Fruit fly (Drosophila melanogaster) whole organism, embryonic: ENCODE measurements around the gene Psn.

Experiments used
- Ada2b ChIP-seq: fragments of 200-800 bp; sonication (Bioruptor generic); IDR thresholded peaks from 2 replicates; pipeline ENCODE4 v1.3.6; 2022; ENCODE audit warnings: missing biosample characterization, missing genetic modification characterization
- CG10462 ChIP-seq: fragments of 200-800 bp; sonication (Bioruptor generic); optimal IDR thresholded peaks from 2 replicates; lab custom pipeline; 2016; ENCODE audit warnings: missing biosample characterization, missing genetic modification characterization
- CG10979 ChIP-seq: fragments of 200-800 bp; sonication (Bioruptor generic); optimal IDR thresholded peaks from 2 replicates; lab custom pipeline; 2018; ENCODE audit warnings: missing biosample characterization, mild to moderate bottlenecking, missing genetic modification characterization, moderate library complexity
- CG11456 ChIP-seq: fragments of 200-800 bp; sonication (Bioruptor generic); IDR thresholded peaks from 3 replicates; pipeline ENCODE4 v1.3.6; 2022; ENCODE audit warnings: missing biosample characterization, missing genetic modification characterization
- CG11504 ChIP-seq: fragments of 200-800 bp; sonication (Bioruptor generic); optimal IDR thresholded peaks from 3 replicates; lab custom pipeline; 2019; ENCODE audit warnings: missing biosample characterization, mild to moderate bottlenecking, missing genetic modification characterization, moderate library complexity
- CG11723 ChIP-seq: fragments of 200-800 bp; sonication (Bioruptor generic); optimal IDR thresholded peaks from 2 replicates; lab custom pipeline; 2017; ENCODE audit warnings: missing biosample characterization, mild to moderate bottlenecking, missing genetic modification characterization
- CG13775 ChIP-seq: fragments of 200-800 bp; sonication (Bioruptor generic); optimal IDR thresholded peaks from 3 replicates; lab custom pipeline; 2017; ENCODE audit warnings: missing biosample characterization, mild to moderate bottlenecking, missing genetic modification characterization
- CG14667 ChIP-seq: fragments of 200-800 bp; sonication (Bioruptor generic); IDR thresholded peaks from 2 replicates; pipeline ENCODE4 v1.3.6; 2022; ENCODE audit warnings: missing biosample characterization, missing genetic modification characterization
- CG14710 ChIP-seq: fragments of 200-800 bp; sonication (Bioruptor generic); optimal IDR thresholded peaks from 3 replicates; lab custom pipeline; 2019; ENCODE audit warnings: missing biosample characterization, mild to moderate bottlenecking, missing genetic modification characterization, moderate library complexity
- CG14860 ChIP-seq: fragments of 200-800 bp; sonication (Bioruptor generic); IDR thresholded peaks from 3 replicates; pipeline ENCODE4 v1.3.6; 2022; ENCODE audit warnings: missing biosample characterization, missing genetic modification characterization; ENCODE audit not compliant: partially characterized antibody
- CG15601 ChIP-seq: fragments of 200-800 bp; sonication (Bioruptor generic); optimal IDR thresholded peaks from 3 replicates; lab custom pipeline; 2019; ENCODE audit warnings: missing biosample characterization, mild to moderate bottlenecking, missing genetic modification characterization, moderate library complexity
- CG1602 ChIP-seq: fragments of 200-800 bp; sonication (Bioruptor generic); optimal IDR thresholded peaks from 3 replicates; lab custom pipeline; 2016; ENCODE audit warnings: missing biosample characterization, missing genetic modification characterization
- CG17829 ChIP-seq: fragments of 200-800 bp; optimal IDR thresholded peaks from 2 replicates; lab custom pipeline; 2019; ENCODE audit warnings: missing biosample characterization, mild to moderate bottlenecking, missing genetic modification characterization, moderate library complexity
- CG17912 ChIP-seq: fragments of 200-800 bp; sonication (Bioruptor generic); optimal IDR thresholded peaks from 2 replicates; lab custom pipeline; 2018; ENCODE audit warnings: missing biosample characterization, mild to moderate bottlenecking, missing genetic modification characterization
- CG30020 ChIP-seq: fragments of 200-800 bp; optimal IDR thresholded peaks from 2 replicates; lab custom pipeline; 2019; ENCODE audit warnings: missing biosample characterization, mild to moderate bottlenecking, missing genetic modification characterization, moderate library complexity
- CG31365 ChIP-seq: fragments of 200-800 bp; sonication (Bioruptor generic); optimal IDR thresholded peaks from 2 replicates; lab custom pipeline; 2018; ENCODE audit warnings: missing biosample characterization, mild to moderate bottlenecking, missing genetic modification characterization
- CG32772 ChIP-seq: fragments of 200-800 bp; sonication (Bioruptor generic); IDR thresholded peaks from 2 replicates; pipeline ENCODE4 v1.3.6; 2022; ENCODE audit warnings: missing biosample characterization, missing genetic modification characterization
- CG33213 ChIP-seq: fragments of 200-800 bp; sonication (Bioruptor generic); optimal IDR thresholded peaks from 3 replicates; lab custom pipeline; 2016; ENCODE audit warnings: missing biosample characterization, missing genetic modification characterization
- CG4820 ChIP-seq: fragments of 200-800 bp; sonication (Bioruptor generic); optimal IDR thresholded peaks from 3 replicates; lab custom pipeline; 2016; ENCODE audit warnings: missing biosample characterization, missing genetic modification characterization
- CG4854 ChIP-seq: fragments of 200-800 bp; sonication (Bioruptor generic); optimal IDR thresholded peaks from 2 replicates; lab custom pipeline; 2016; ENCODE audit warnings: missing biosample characterization, missing genetic modification characterization, inconsistent platforms
- CG7271 ChIP-seq: fragments of 200-800 bp; sonication (Bioruptor generic); optimal IDR thresholded peaks from 2 replicates; lab custom pipeline; 2018; ENCODE audit warnings: missing biosample characterization, mild to moderate bottlenecking, missing genetic modification characterization, moderate library complexity
- CG7839 ChIP-seq: fragments of 200-800 bp; sonication (Bioruptor generic); optimal IDR thresholded peaks from 3 replicates; lab custom pipeline; 2018; ENCODE audit warnings: missing biosample characterization, mild to moderate bottlenecking, missing genetic modification characterization, moderate library complexity
- CG8388 ChIP-seq: fragments of 200-800 bp; sonication (Bioruptor generic); optimal IDR thresholded peaks from 2 replicates; lab custom pipeline; 2019; ENCODE audit warnings: missing biosample characterization, mild to moderate bottlenecking, missing genetic modification characterization, moderate library complexity
- Hey ChIP-seq: fragments of 200-800 bp; sonication (Bioruptor generic); optimal IDR thresholded peaks from 3 replicates; lab custom pipeline; 2018; ENCODE audit warnings: missing biosample characterization, mild to moderate bottlenecking, missing genetic modification characterization
- MTF-1 ChIP-seq: fragments of 200-800 bp; sonication (Bioruptor generic); optimal IDR thresholded peaks from 2 replicates; lab custom pipeline; 2018; ENCODE audit warnings: missing biosample characterization, mild to moderate bottlenecking, missing genetic modification characterization, borderline replicate concordance
- NFAT ChIP-seq: fragments of 200-800 bp; sonication (Bioruptor generic); IDR thresholded peaks from 2 replicates; pipeline ENCODE4 v1.3.6; 2022; ENCODE audit warnings: missing biosample characterization, missing genetic modification characterization
- Neu2 ChIP-seq: fragments of 200-800 bp; sonication (Bioruptor generic); optimal IDR thresholded peaks from 3 replicates; lab custom pipeline; 2016; ENCODE audit warnings: missing biosample characterization, missing genetic modification characterization, borderline replicate concordance
- Six4 ChIP-seq: fragments of 200-800 bp; sonication (Bioruptor generic); optimal IDR thresholded peaks from 2 replicates; lab custom pipeline; 2016; ENCODE audit warnings: missing biosample characterization, missing genetic modification characterization
- Vsx1 ChIP-seq: fragments of 200-800 bp; sonication (Bioruptor generic); optimal IDR thresholded peaks from 2 replicates; lab custom pipeline; 2017; ENCODE audit warnings: missing biosample characterization, mild to moderate bottlenecking, missing genetic modification characterization, missing genetic modification reagents
- YL-1 ChIP-seq: fragments of 200-800 bp; sonication (Bioruptor generic); optimal IDR thresholded peaks from 3 replicates; lab custom pipeline; 2017; ENCODE audit warnings: missing biosample characterization, mild to moderate bottlenecking, missing genetic modification characterization
- ara ChIP-seq: fragments of 200-800 bp; sonication (Bioruptor generic); IDR thresholded peaks from 2 replicates; pipeline ENCODE4 v1.3.6; 2022; ENCODE audit warnings: missing biosample characterization, missing genetic modification characterization
- btn ChIP-seq: fragments of 200-800 bp; sonication (Bioruptor generic); optimal IDR thresholded peaks from 2 replicates; lab custom pipeline; 2016; ENCODE audit warnings: missing biosample characterization, missing genetic modification characterization
- chm ChIP-seq: fragments of 200-800 bp; sonication (Bioruptor generic); IDR thresholded peaks from 2 replicates; pipeline ENCODE4 v1.3.6; 2022; ENCODE audit warnings: missing biosample characterization, missing genetic modification characterization
- ci ChIP-seq: fragments of 200-800 bp; sonication (Bioruptor generic); IDR thresholded peaks from 3 replicates; pipeline ENCODE4 v1.3.6; 2022; ENCODE audit warnings: missing biosample characterization, missing genetic modification characterization
- cwo ChIP-seq: fragments of 200-800 bp; sonication (Bioruptor generic); optimal IDR thresholded peaks from 3 replicates; lab custom pipeline; 2017; ENCODE audit warnings: missing biosample characterization, missing genetic modification characterization, mild to moderate bottlenecking, moderate library complexity, missing genetic modification reagents
- dpn ChIP-seq, 2 experiments: fragments of 200-800 bp; sonication (Bioruptor generic); optimal IDR thresholded peaks; 3 replicates each; lab custom pipeline; 2016; ENCODE audit warnings: missing biosample characterization in 2 of 2, missing genetic modification characterization in 2 of 2
- en ChIP-seq: fragments of 200-800 bp; sonication (Bioruptor generic); optimal IDR thresholded peaks from 2 replicates; lab custom pipeline; 2016; ENCODE audit warnings: missing biosample characterization, missing genetic modification characterization
- ewg ChIP-seq: fragments of 200-800 bp; sonication (Bioruptor generic); optimal IDR thresholded peaks from 3 replicates; lab custom pipeline; 2017; ENCODE audit warnings: mild to moderate bottlenecking, missing biosample characterization, missing genetic modification reagents, missing genetic modification characterization
- gfzf ChIP-seq: fragments of 200-800 bp; sonication (Bioruptor generic); optimal IDR thresholded peaks from 2 replicates; lab custom pipeline; 2016; ENCODE audit warnings: missing biosample characterization, mild to moderate bottlenecking, missing genetic modification characterization, moderate library complexity
- kni ChIP-seq: fragments of 200-800 bp; sonication (Bioruptor generic); optimal IDR thresholded peaks from 3 replicates; lab custom pipeline; 2017; ENCODE audit warnings: mild to moderate bottlenecking, missing biosample characterization, missing genetic modification reagents, missing genetic modification characterization
- lbe ChIP-seq: fragments of 200-800 bp; sonication (Bioruptor generic); optimal IDR thresholded peaks from 2 replicates; lab custom pipeline; 2016; ENCODE audit warnings: missing biosample characterization, mild to moderate bottlenecking, missing genetic modification characterization
- nom ChIP-seq: fragments of 200-800 bp; sonication (Bioruptor generic); optimal IDR thresholded peaks from 2 replicates; lab custom pipeline; 2017; ENCODE audit warnings: missing biosample characterization, missing genetic modification characterization, mild to moderate bottlenecking, moderate library complexity, missing genetic modification reagents
- pzg ChIP-seq: fragments of 200-800 bp; sonication (Bioruptor generic); optimal IDR thresholded peaks from 3 replicates; lab custom pipeline; 2018; ENCODE audit warnings: missing biosample characterization, mild to moderate bottlenecking, missing genetic modification characterization, moderate library complexity
- sc ChIP-seq, 3 experiments: fragments of >200 bp in 2 of 3; fragments of 200-800 bp in 1 of 3; sonication (Bioruptor generic) in 1 of 3; optimal IDR thresholded peaks; 2 replicates in 2 of 3; 3 replicates in 1 of 3; lab custom pipeline; 2017; ENCODE audit warnings: mild to moderate bottlenecking in 1 of 3, missing biosample characterization in 1 of 3, missing genetic modification characterization in 1 of 3, missing genetic modification reagents in 1 of 3
- tap ChIP-seq: fragments of 200-800 bp; optimal IDR thresholded peaks from 3 replicates; lab custom pipeline; 2019; ENCODE audit warnings: missing biosample characterization, mild to moderate bottlenecking, missing genetic modification characterization, moderate library complexity
- trem ChIP-seq: fragments of 200-800 bp; optimal IDR thresholded peaks from 3 replicates; lab custom pipeline; 2019; ENCODE audit warnings: missing biosample characterization, mild to moderate bottlenecking, missing genetic modification characterization, moderate library complexity
- vnd ChIP-seq: fragments of 200-800 bp; sonication (Bioruptor generic); IDR thresholded peaks from 3 replicates; pipeline ENCODE4 v1.3.6; 2022; ENCODE audit warnings: missing biosample characterization, missing genetic modification characterization; ENCODE audit not compliant: partially characterized antibody
- zfh1 ChIP-seq: fragments of 200-800 bp; sonication (Bioruptor generic); IDR thresholded peaks from 3 replicates; pipeline ENCODE4 v1.3.6; 2022; ENCODE audit warnings: missing biosample characterization, missing genetic modification characterization

Gene Psn

DNA sequence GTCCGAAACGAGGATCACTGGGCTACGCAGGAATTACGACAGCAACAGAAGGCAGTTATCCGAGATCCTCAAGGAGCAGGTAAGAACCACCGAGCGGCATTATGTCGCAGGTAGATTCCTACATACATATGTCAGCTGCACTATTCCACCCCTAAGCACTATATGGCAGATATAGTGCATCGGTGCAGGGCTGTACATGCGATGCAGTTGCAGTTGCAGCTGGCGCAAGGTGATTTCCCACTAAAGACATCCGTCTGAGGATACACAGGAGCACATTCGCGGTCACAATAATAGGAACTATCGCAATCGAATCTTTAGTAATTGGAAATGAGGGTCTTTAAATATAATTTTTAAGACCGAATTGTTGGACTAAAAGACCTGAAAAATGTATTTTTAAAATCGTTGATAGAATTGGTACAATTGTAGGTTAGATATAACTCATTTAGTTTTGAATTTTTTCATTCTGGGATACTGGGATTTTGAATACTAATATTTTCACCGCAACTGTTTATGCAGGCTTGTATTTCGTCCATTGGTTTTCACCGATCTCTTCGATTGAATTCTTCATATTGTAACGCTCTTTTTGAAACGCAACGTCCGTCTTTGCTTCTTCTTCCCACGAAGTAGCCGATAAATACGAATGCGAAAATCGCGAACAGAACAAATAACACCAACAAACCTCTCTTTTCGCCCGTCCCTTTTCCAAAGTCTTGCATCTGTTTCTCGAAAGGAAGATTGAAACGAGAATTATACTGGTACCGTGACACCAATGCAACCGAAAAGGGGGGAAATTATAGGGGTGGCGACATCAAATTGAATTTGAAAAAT is 29.4 kb upstream of the Psn start (continued):
- no peak for TF ChIP-seq Six4 (GFP tag; lab: Kevin White, UChicago)
- TF ChIP-seq CG7839 (tag; lab: Kevin White, UChicago): peak; percentile 43
- no peak for TF ChIP-seq Ada2b
- TF ChIP-seq CG11456 (GFP tag; lab: Robert Waterston, UW): no peak
- TF ChIP-seq pzg: no peak
- TF ChIP-seq CG30020 (tag; lab: Kevin White, UChicago): no peak
- TF ChIP-seq CG31365 (tag; lab: Kevin White, UChicago): no peak
- peak; percentile 45 for TF ChIP-seq CG13775 (GFP tag; lab: Kevin White, UChicago)
- 0 out of 2 replicates have a peak, but pooled peaks have one; percentile 15 for TF ChIP-seq chm (GFP tag; lab: Robert Waterston, UW)
- TF ChIP-seq nom (GFP tag; lab: Kevin White, UChicago): peak; percentile 80
- no peak for TF ChIP-seq vnd (GFP tag; lab: Robert Waterston, UW)
- TF ChIP-seq CG4820 (GFP tag; lab: Kevin White, UChicago): peak; percentile 30
- no peak for TF ChIP-seq CG10462 (GFP tag; lab: Kevin White, UChicago)
- TF ChIP-seq MTF-1 (GFP tag; lab: Kevin White, UChicago): no peak
- TF ChIP-seq CG1602: no peak
- TF ChIP-seq cwo (GFP tag; lab: Kevin White, UChicago): no peak
- TF ChIP-seq NFAT: no peak
- no peak for TF ChIP-seq sc (optimal IDR thresholded peaks at IDR 0.05; lab: Kevin White, UChicago)
- peak; percentile 50 for TF ChIP-seq sc (GFP tag; optimal IDR thresholded peaks at IDR 0.05; lab: Kevin White, UChicago)
- no peak for TF ChIP-seq ewg
- peak; percentile 79 for TF ChIP-seq kni (GFP tag; lab: Kevin White, UChicago)
- peak; percentile 65 for TF ChIP-seq trem
- no peak for TF ChIP-seq CG33213 (GFP tag; lab: Kevin White, UChicago)
- no peak for TF ChIP-seq CG8388 (GFP tag; lab: Kevin White, UChicago)
- TF ChIP-seq CG4854 (GFP tag; lab: Kevin White, UChicago): no peak
- no peak for TF ChIP-seq CG14860
- peak; percentile 66 for TF ChIP-seq CG17829
- no peak for TF ChIP-seq tap
- peak; percentile 78 for TF ChIP-seq CG10979 (tag; lab: Kevin White, UChicago)
- peak in 1 of 2 experiments; percentile 5 for TF ChIP-seq dpn (GFP tag; optimal IDR thresholded peaks at IDR 0.05; lab: Kevin White, UChicago)
- no peak for TF ChIP-seq btn
- no peak for TF ChIP-seq CG11504 (tag; lab: Kevin White, UChicago)
- peak; percentile 73 for TF ChIP-seq CG14710 (tag; lab: Kevin White, UChicago)
- TF ChIP-seq en: no peak
- TF ChIP-seq CG7271 (tag; lab: Kevin White, UChicago): peak; percentile 80
- TF ChIP-seq zfh1 (GFP tag; lab: Robert Waterston, UW): peak; percentile 75
- no peak for TF ChIP-seq gfzf
- no peak for TF ChIP-seq CG14667 (GFP tag; lab: Robert Waterston, UW)
- no peak for TF ChIP-seq YL-1 (GFP tag; lab: Kevin White, UChicago)
- TF ChIP-seq Hey (tag; lab: Kevin White, UChicago): no peak
- TF ChIP-seq CG17912 (GFP tag; lab: Kevin White, UChicago): no peak
- TF ChIP-seq ci: no peak
- TF ChIP-seq Vsx1: no peak
- TF ChIP-seq ara: no peak
- no peak for TF ChIP-seq CG11723 (GFP tag; lab: Kevin White, UChicago)
- TF ChIP-seq lbe (GFP tag; lab: Kevin White, UChicago): peak; percentile 54
- TF ChIP-seq Neu2 (GFP tag; lab: Kevin White, UChicago): peak; percentile 76
- no peak for TF ChIP-seq CG32772
- TF ChIP-seq CG15601 (tag; lab: Kevin White, UChicago): no peak
